Worm (Caenorhabditis elegans) whole organism, L4 larva: ENCODE results near the gene H39E20.1.

ENCODE experiments used
- F26F4.8 ChIP-seq: fragments of 200-800 bp; sonication (Bioruptor generic); conservative IDR thresholded peaks from 2 replicates; pipeline ENCODE4 v1.3.6; 2022; ENCODE audit warnings: missing genetic modification characterization, missing compliant biosample characterization
- F44E2.7 ChIP-seq: fragments of 200-800 bp; sonication (Bioruptor generic); IDR thresholded peaks from 2 replicates; pipeline ENCODE4 v2.1.2; 2022; ENCODE audit warnings: missing genetic modification characterization, missing compliant biosample characterization
- Y5F2A.4 ChIP-seq: fragments of 200-800 bp; sonication (Bioruptor generic); optimal IDR thresholded peaks from 2 replicates; lab custom pipeline; 2018; ENCODE audit warnings: mild to moderate bottlenecking, missing genetic modification characterization, missing compliant biosample characterization
- aha-1 ChIP-seq: fragments of 150-350 bp; peaks from one replicate; lab custom pipeline; 2014; ENCODE audit warnings: missing biosample characterization, missing genetic modification characterization
- ceh-32 ChIP-seq: sonication (generic microtip); optimal IDR thresholded peaks from 2 replicates; lab custom pipeline; 2016; ENCODE audit warnings: mild to moderate bottlenecking, missing genetic modification characterization, missing compliant biosample characterization; ENCODE audit not compliant: poor library complexity
- ceh-44 ChIP-seq: fragments of 200-800 bp; sonication (Bioruptor generic); IDR thresholded peaks from 2 replicates; pipeline ENCODE4 v1.3.6; 2022; ENCODE audit warnings: missing genetic modification reagents, missing genetic modification characterization, missing compliant biosample characterization
- ceh-82 ChIP-seq: sonication (generic microtip); optimal IDR thresholded peaks from 2 replicates; lab custom pipeline; 2017; ENCODE audit warnings: missing biosample characterization, missing genetic modification characterization
- ces-1 ChIP-seq: fragments of 150-350 bp; sonication (generic microtip); optimal IDR thresholded peaks from 4 replicates; lab custom pipeline; 2014; ENCODE audit warnings: missing biosample characterization, missing genetic modification reagents, missing genetic modification characterization
- dmd-8 ChIP-seq: fragments of 200-800 bp; sonication (Bioruptor generic); IDR thresholded peaks from 2 replicates; pipeline ENCODE4 v1.3.6; 2022; ENCODE audit warnings: missing genetic modification characterization, missing compliant biosample characterization
- egl-27 ChIP-seq: sonication (generic microtip); optimal IDR thresholded peaks from 3 replicates; lab custom pipeline; 2017; ENCODE audit warnings: missing biosample characterization, missing genetic modification reagents, missing genetic modification characterization
- hmg-1.1 ChIP-seq: fragments of 200-800 bp; sonication (Bioruptor generic); IDR thresholded peaks from 2 replicates; pipeline ENCODE4 v1.3.6; 2022; ENCODE audit warnings: missing genetic modification reagents, missing genetic modification characterization, missing compliant biosample characterization
- mxl-2 ChIP-seq: fragments of 200-800 bp; sonication (Bioruptor generic); conservative IDR thresholded peaks from 2 replicates; pipeline ENCODE4 v1.3.6; 2022; ENCODE audit warnings: missing genetic modification reagents, missing genetic modification characterization, missing compliant biosample characterization
- nhr-48 ChIP-seq: sonication (generic microtip); optimal IDR thresholded peaks from 2 replicates; lab custom pipeline; 2016; ENCODE audit warnings: mild to moderate bottlenecking, missing genetic modification characterization, missing compliant biosample characterization
- nhr-76 ChIP-seq: fragments of 150-350 bp; optimal IDR thresholded peaks from 2 replicates; lab custom pipeline; 2014; ENCODE audit warnings: missing biosample characterization, missing genetic modification characterization
- pha-4 ChIP-seq, 2 experiments: fragments of 150-350 bp in 1 of 2; fragments of 200-800 bp in 1 of 2; sonication (Bioruptor generic) in 1 of 2; IDR thresholded peaks in 1 of 2; optimal IDR thresholded peaks in 1 of 2; 2 replicates each; pipeline versions ENCODE4 v1.3.6 to Lab custom; 2014 to 2022; ENCODE audit warnings: missing genetic modification characterization in 2 of 2, missing genetic modification reagents in 2 of 2, missing biosample characterization in 1 of 2, missing compliant biosample characterization in 1 of 2
- php-3 ChIP-seq: fragments of 200-800 bp; sonication (Bioruptor generic); IDR thresholded peaks from 2 replicates; pipeline ENCODE4 v1.3.6; 2022; ENCODE audit warnings: missing genetic modification reagents, missing genetic modification characterization, missing compliant biosample characterization
- snpc-1.2 ChIP-seq: fragments of 200-800 bp; sonication (Bioruptor generic); IDR thresholded peaks from 2 replicates; pipeline ENCODE4 v1.3.6; 2022; ENCODE audit warnings: missing genetic modification reagents, missing genetic modification characterization, missing compliant biosample characterization
- spr-1 ChIP-seq: sonication (generic microtip); optimal IDR thresholded peaks from 2 replicates; lab custom pipeline; 2016; ENCODE audit warnings: mild to moderate bottlenecking, missing genetic modification characterization, missing compliant biosample characterization
- unc-39 ChIP-seq: sonication (generic microtip); optimal IDR thresholded peaks from 2 replicates; lab custom pipeline; 2017; ENCODE audit warnings: missing biosample characterization, missing genetic modification characterization
- zfp-3 ChIP-seq: fragments of 200-800 bp; sonication (Bioruptor generic); conservative IDR thresholded peaks from 2 replicates; pipeline ENCODE4 v1.3.6; 2022; ENCODE audit warnings: missing genetic modification reagents, missing genetic modification characterization, missing compliant biosample characterization
- zip-11 ChIP-seq: fragments of 200-800 bp; sonication (Bioruptor generic); IDR thresholded peaks from 2 replicates; pipeline ENCODE4 v1.3.6; 2022; ENCODE audit warnings: missing genetic modification characterization, missing compliant biosample characterization
- zip-2 ChIP-seq: fragments of 150-350 bp; optimal IDR thresholded peaks from 2 replicates; lab custom pipeline; 2014; ENCODE audit warnings: missing biosample characterization, missing genetic modification characterization

The H39E20.1 gene

ce11 chrX:1367416-1367815 lies 30.0 kb downstream of the H39E20.1 start, which contains the start of gene dgn-2:
Gene dgn-2, minus strand, starts transcription at chrX:1367516.
- TF ChIP-seq zfp-3 (GFP tag; lab: Robert Waterston, UW) (no peak), ceh-44 (GFP tag; lab: Robert Waterston, UW) (no peak), Y5F2A.4 (GFP tag; lab: Kevin White, UChicago) (no peak), unc-39 (tag; lab: Kevin White, UChicago) (no peak), spr-1 (tag; lab: Kevin White, UChicago) (no peak), ceh-32 (no peak), pha-4 (GFP tag; IDR thresholded peaks at IDR 0.05; lab: Robert Waterston, UW) (no peak), pha-4 (tag; optimal IDR thresholded peaks at IDR 0.05; lab: Kevin White, UChicago) (no peak), snpc-1.2 (GFP tag; lab: Robert Waterston, UW) (no peak), dmd-8 (no peak), nhr-48 (no peak)

DNA sequence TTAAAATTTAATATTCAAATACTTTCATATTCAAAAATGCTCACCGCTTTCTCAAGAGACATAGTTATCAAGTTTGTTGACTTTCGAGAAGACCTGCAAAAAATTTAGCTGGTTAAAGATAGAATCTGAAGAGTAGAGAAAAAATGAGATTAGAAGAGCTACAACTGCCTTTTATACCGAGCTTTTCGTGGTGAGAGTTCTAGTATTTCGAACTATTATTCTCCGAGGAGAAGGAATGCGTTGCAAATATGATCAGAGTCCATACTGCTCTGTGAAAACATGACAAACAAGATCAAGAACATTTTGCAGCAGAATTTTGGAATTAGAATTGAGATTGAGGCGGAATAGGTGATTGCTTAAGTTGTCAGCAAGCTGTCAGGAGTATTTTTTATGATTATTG lies 36.8 kb downstream of the H39E20.1 start, which contains the start of gene F56C3.4:
TSS of gene F56C3.4 (minus strand) at position 101 of the 400 bp plus-strand sequence.
- TF ChIP-seq aha-1 (tag; lab: Kevin White, UChicago) (peak; percentile 89), zip-2 (tag; lab: Kevin White, UChicago) (no peak)

DNA sequence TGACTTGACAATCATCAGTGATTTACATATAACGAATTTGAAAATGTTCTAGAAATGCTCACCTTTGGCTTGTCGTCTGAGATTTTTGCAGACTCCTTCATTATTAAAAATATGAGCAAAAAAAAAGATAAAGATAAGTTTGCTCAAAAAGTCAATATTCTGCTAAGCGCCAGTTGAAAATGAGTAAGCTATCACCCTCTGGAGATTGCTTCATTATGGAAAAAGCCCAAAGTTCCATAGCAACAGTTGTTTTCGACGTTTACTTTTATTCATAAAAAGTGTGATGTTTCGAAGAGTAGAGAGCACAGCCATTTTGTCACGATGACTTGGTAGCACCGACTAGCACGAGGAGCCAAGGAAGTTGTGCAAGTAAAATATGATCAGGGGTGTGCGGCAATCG lies 39.1 kb downstream of the H39E20.1 start, which contains the start of gene F56C3.3:
TSS of gene F56C3.3 (minus strand) at position 101 of the 400 bp plus-strand sequence.
- TF ChIP-seq egl-27 (no peak), zip-11 (GFP tag; lab: Robert Waterston, UW) (no peak), nhr-76 (tag; lab: Kevin White, UChicago) (no peak), ces-1 (no peak), F26F4.8 (GFP tag; lab: Robert Waterston, UW) (no peak), F44E2.7 (GFP tag; lab: Robert Waterston, UW) (no peak), ceh-82 (tag; lab: Kevin White, UChicago) (no peak), zfp-3 (GFP tag; lab: Robert Waterston, UW) (no peak), php-3 (GFP tag; lab: Robert Waterston, UW) (no peak), mxl-2 (GFP tag; lab: Robert Waterston, UW) (no peak), hmg-1.1 (GFP tag; lab: Robert Waterston, UW) (no peak)
